Worm (Caenorhabditis elegans) whole organism, early embryonic: ENCODE results near the gene hpo-15.

ENCODE experiments used
- ama-1 ChIP-seq: fragments of 150-350 bp; optimal IDR thresholded peaks from 2 replicates; lab custom pipeline; 2014
- ceh-36 ChIP-seq: sonication (generic microtip); optimal IDR thresholded peaks from 2 replicates; lab custom pipeline; 2016; ENCODE audit warnings: missing genetic modification characterization, inconsistent platforms, missing compliant biosample characterization
- hnd-1 ChIP-seq: sonication (generic microtip); optimal IDR thresholded peaks from 2 replicates; lab custom pipeline; 2016; ENCODE audit warnings: missing genetic modification characterization, missing compliant biosample characterization

ce11 chrV:5477719-5478118 is 35.9 kb downstream of the hpo-15 start:
- TF ChIP-seq hnd-1 (tag; lab: Kevin White, UChicago) (no peak), ceh-36 (tag; lab: Kevin White, UChicago) (no peak), ama-1 (lab: Kevin White, UChicago) (no peak)
